Worm (Caenorhabditis elegans) whole organism, L1 larva: ENCODE data around the gene srx-74.

Experiments used
- C16A3.4 ChIP-seq: fragments of 150-350 bp; optimal IDR thresholded peaks from 2 replicates; lab custom pipeline; 2014; ENCODE audit warnings: missing biosample characterization, missing genetic modification characterization
- C34B4.2 ChIP-seq: sonication (generic microtip); optimal IDR thresholded peaks from 2 replicates; lab custom pipeline; 2017; ENCODE audit warnings: mild to moderate bottlenecking, missing genetic modification characterization, missing compliant biosample characterization
- F16B12.6 ChIP-seq: fragments of 150-350 bp; optimal IDR thresholded peaks from 2 replicates; lab custom pipeline; 2014; ENCODE audit warnings: missing biosample characterization, missing genetic modification characterization
- aly-2 ChIP-seq: fragments of 150-350 bp; optimal IDR thresholded peaks from 2 replicates; lab custom pipeline; 2014; ENCODE audit warnings: missing biosample characterization, missing genetic modification characterization
- blmp-1 ChIP-seq: fragments of 150-350 bp; optimal IDR thresholded peaks from 2 replicates; lab custom pipeline; 2014; ENCODE audit warnings: missing biosample characterization, missing genetic modification characterization
- ceh-63 ChIP-seq: fragments of 200-800 bp; sonication (Bioruptor generic); optimal IDR thresholded peaks from 2 replicates; lab custom pipeline; 2018; ENCODE audit warnings: mild to moderate bottlenecking, missing genetic modification characterization, missing compliant biosample characterization
- ceh-8 ChIP-seq: fragments of 200-800 bp; sonication (Bioruptor generic); optimal IDR thresholded peaks from 2 replicates; lab custom pipeline; 2018; ENCODE audit warnings: mild to moderate bottlenecking, missing genetic modification characterization, moderate library complexity, missing compliant biosample characterization
- ceh-82 ChIP-seq, 3 experiments: fragments of 150-350 bp in 1 of 3; sonication (generic microtip) in 2 of 3; optimal IDR thresholded peaks; 2 replicates each; lab custom pipeline; 2014 to 2017; ENCODE audit warnings: missing biosample characterization in 3 of 3, missing genetic modification characterization in 3 of 3
- ceh-88 ChIP-seq: fragments of 200-800 bp; sonication (Bioruptor generic); IDR thresholded peaks from 2 replicates; pipeline ENCODE4 v1.3.6; 2022; ENCODE audit warnings: missing genetic modification characterization, missing compliant biosample characterization
- ceh-90 ChIP-seq: sonication (generic microtip); optimal IDR thresholded peaks from 2 replicates; lab custom pipeline; 2016; ENCODE audit warnings: missing genetic modification characterization, missing compliant biosample characterization
- ces-1 ChIP-seq: fragments of 150-350 bp; optimal IDR thresholded peaks from 2 replicates; lab custom pipeline; 2014; ENCODE audit warnings: missing biosample characterization, missing genetic modification reagents, missing genetic modification characterization
- dsc-1 ChIP-seq: sonication (generic microtip); optimal IDR thresholded peaks from 2 replicates; lab custom pipeline; 2016; ENCODE audit warnings: mild to moderate bottlenecking, missing genetic modification characterization, missing compliant biosample characterization
- efl-1 ChIP-seq, 4 experiments: fragments of 150-350 bp; optimal IDR thresholded peaks in 3 of 4; peaks in 1 of 4; 1 replicate in 1 of 4; 2 replicates in 3 of 4; lab custom pipeline; 2014; ENCODE audit warnings: missing biosample characterization in 2 of 4, missing genetic modification characterization in 2 of 4, missing genetic modification reagents in 2 of 4
- egl-13 ChIP-seq: sonication (generic microtip); optimal IDR thresholded peaks from 2 replicates; lab custom pipeline; 2016; ENCODE audit warnings: missing genotype, missing genetic modification reagents, missing genetic modification characterization, missing compliant biosample characterization
- egl-27 ChIP-seq, 2 experiments: fragments of 150-350 bp in 1 of 2; sonication (generic microtip); optimal IDR thresholded peaks; 3 replicates each; lab custom pipeline; 2017 to 2018; ENCODE audit warnings: missing biosample characterization in 2 of 2, missing genetic modification characterization in 2 of 2, missing genetic modification reagents in 2 of 2
- elt-3 ChIP-seq, 6 experiments: fragments of 150-350 bp in 1 of 6; sonication (generic microtip); optimal IDR thresholded peaks; 2 replicates each; lab custom pipeline; 2017 to 2018; ENCODE audit warnings: missing biosample characterization in 6 of 6, missing genetic modification characterization in 6 of 6, inconsistent platforms in 1 of 6
- ets-5 ChIP-seq: fragments of 200-800 bp; sonication (Bioruptor generic); IDR thresholded peaks from 2 replicates; pipeline ENCODE4 v1.3.6; 2022; ENCODE audit warnings: missing genetic modification characterization, missing compliant biosample characterization
- fos-1 ChIP-seq: fragments of 150-350 bp; optimal IDR thresholded peaks from 2 replicates; lab custom pipeline; 2014; ENCODE audit warnings: missing biosample characterization, missing genetic modification characterization
- hlh-17 ChIP-seq: fragments of 200-800 bp; sonication (Bioruptor generic); optimal IDR thresholded peaks from 2 replicates; lab custom pipeline; 2018; ENCODE audit warnings: missing genetic modification characterization, mild to moderate bottlenecking, missing compliant biosample characterization, moderate library complexity, borderline replicate concordance
- hlh-4 ChIP-seq: sonication (generic microtip); optimal IDR thresholded peaks from 2 replicates; lab custom pipeline; 2016; ENCODE audit warnings: mild to moderate bottlenecking, missing genetic modification characterization, missing compliant biosample characterization
- irx-1 ChIP-seq: sonication (generic microtip); optimal IDR thresholded peaks from 2 replicates; lab custom pipeline; 2016; ENCODE audit warnings: missing genetic modification characterization, missing compliant biosample characterization
- jun-1 ChIP-seq: fragments of 150-350 bp; optimal IDR thresholded peaks from 2 replicates; lab custom pipeline; 2014; ENCODE audit warnings: missing biosample characterization, missing genetic modification reagents, missing genetic modification characterization
- lin-39 ChIP-seq: fragments of 150-350 bp; optimal IDR thresholded peaks from 2 replicates; lab custom pipeline; 2014; ENCODE audit warnings: missing biosample characterization, missing genetic modification reagents, missing genetic modification characterization
- nhr-12 ChIP-seq: sonication (generic microtip); optimal IDR thresholded peaks from 2 replicates; lab custom pipeline; 2017; ENCODE audit warnings: missing biosample characterization, missing genetic modification characterization
- nhr-20 ChIP-seq: sonication (generic microtip); optimal IDR thresholded peaks from 2 replicates; lab custom pipeline; 2016; ENCODE audit warnings: mild to moderate bottlenecking, missing genetic modification characterization, missing compliant biosample characterization
- nhr-47 ChIP-seq: sonication (generic microtip); optimal IDR thresholded peaks from 2 replicates; lab custom pipeline; 2016; ENCODE audit warnings: mild to moderate bottlenecking, missing genetic modification characterization, moderate library complexity, missing compliant biosample characterization
- pqm-1 ChIP-seq: sonication (generic microtip); optimal IDR thresholded peaks from 3 replicates; lab custom pipeline; 2017; ENCODE audit warnings: missing biosample characterization, missing genetic modification characterization
- snpc-4 ChIP-seq: fragments of 150-350 bp; optimal IDR thresholded peaks from 2 replicates; lab custom pipeline; 2014; ENCODE audit warnings: missing biosample characterization, missing genetic modification characterization
- snu-23 ChIP-seq: sonication (generic microtip); optimal IDR thresholded peaks from 2 replicates; lab custom pipeline; 2016; ENCODE audit warnings: missing genetic modification characterization, missing compliant biosample characterization
- sox-4 ChIP-seq: sonication (generic microtip); optimal IDR thresholded peaks from 2 replicates; lab custom pipeline; 2016; ENCODE audit warnings: missing genetic modification characterization, missing compliant biosample characterization
- sptf-1 ChIP-seq: fragments of 150-350 bp; optimal IDR thresholded peaks from 2 replicates; lab custom pipeline; 2014; ENCODE audit warnings: missing biosample characterization, missing genetic modification characterization
- sup-37 ChIP-seq: fragments of 200-800 bp; sonication (Bioruptor generic); optimal IDR thresholded peaks from 2 replicates; lab custom pipeline; 2018; ENCODE audit warnings: mild to moderate bottlenecking, missing genetic modification characterization, missing compliant biosample characterization
- swsn-7 ChIP-seq: sonication (generic microtip); optimal IDR thresholded peaks from 2 replicates; lab custom pipeline; 2016; ENCODE audit warnings: missing genetic modification characterization, missing compliant biosample characterization
- tlp-1 ChIP-seq: fragments of 150-350 bp; optimal IDR thresholded peaks from 2 replicates; lab custom pipeline; 2014; ENCODE audit warnings: missing biosample characterization, missing genetic modification characterization
- unc-30 ChIP-seq: sonication (generic microtip); optimal IDR thresholded peaks from 2 replicates; lab custom pipeline; 2017; ENCODE audit warnings: missing biosample characterization, missing genetic modification characterization
- unc-62 ChIP-seq: fragments of 150-350 bp; optimal IDR thresholded peaks from 2 replicates; lab custom pipeline; 2014; ENCODE audit warnings: missing biosample characterization, missing genetic modification reagents, missing genetic modification characterization
- unc-98 ChIP-seq: fragments of 200-800 bp; sonication (Bioruptor generic); IDR thresholded peaks from 2 replicates; pipeline ENCODE4 v1.3.6; 2022; ENCODE audit warnings: missing genetic modification characterization, missing compliant biosample characterization
- vab-15 ChIP-seq: sonication (generic microtip); optimal IDR thresholded peaks from 2 replicates; lab custom pipeline; 2017; ENCODE audit warnings: missing genotype, mild to moderate bottlenecking, missing genetic modification characterization, missing compliant biosample characterization
- zip-4 ChIP-seq: fragments of 200-800 bp; sonication (Bioruptor generic); optimal IDR thresholded peaks from 2 replicates; lab custom pipeline; 2018; ENCODE audit warnings: mild to moderate bottlenecking, missing genetic modification characterization, moderate library complexity, missing compliant biosample characterization
- ztf-11 ChIP-seq, 2 experiments: sonication (generic microtip); optimal IDR thresholded peaks; 2 replicates each; lab custom pipeline; 2016 to 2017; ENCODE audit warnings: missing genetic modification characterization in 2 of 2, missing biosample characterization in 1 of 2, missing compliant biosample characterization in 1 of 2
- ztf-4 ChIP-seq: fragments of 150-350 bp; optimal IDR thresholded peaks from 2 replicates; lab custom pipeline; 2014; ENCODE audit warnings: missing biosample characterization, missing genetic modification characterization

srx-74 gene

ce11 chrV:4662400-4662799, at the start of gene srx-74:
TSS of gene srx-74 (minus strand) at chrV:4662500.
- no peak for TF ChIP-seq snpc-4 (tag; lab: Kevin White, UChicago)
- no peak for TF ChIP-seq jun-1 (tag; lab: Kevin White, UChicago)
- no peak for TF ChIP-seq unc-30 (tag; lab: Kevin White, UChicago)
- no peak for TF ChIP-seq ceh-88 (GFP tag; lab: Robert Waterston, UW)
- TF ChIP-seq ces-1 (GFP tag; lab: Kevin White, UChicago): no peak
- no peak for TF ChIP-seq ceh-8 (GFP tag; lab: Kevin White, UChicago)
- no peak for TF ChIP-seq lin-39 (tag; lab: Kevin White, UChicago)
- no peak for TF ChIP-seq efl-1 (optimal IDR thresholded peaks at IDR 0.05; lab: Kevin White, UChicago)
- TF ChIP-seq efl-1 (GFP tag; optimal IDR thresholded peaks at IDR 0.05 in 1 of 2; lab: Kevin White, UChicago): no peak
- TF ChIP-seq C34B4.2 (tag; lab: Kevin White, UChicago): no peak
- no peak for TF ChIP-seq ztf-11 (tag; optimal IDR thresholded peaks at IDR 0.05; lab: Kevin White, UChicago)
- no peak for TF ChIP-seq F16B12.6

ce11 chrV:4710464-4710863, 48.2 kb upstream of the srx-74 start, which contains the start of gene oac-24:
TSS of gene oac-24 (plus strand) at chrV:4710764.
- TF ChIP-seq efl-1 (optimal IDR thresholded peaks at IDR 0.05; lab: Kevin White, UChicago): no peak
- peak in 1 of 2 experiments; percentile 62 for TF ChIP-seq efl-1 (GFP tag; optimal IDR thresholded peaks at IDR 0.05 in 1 of 2; lab: Kevin White, UChicago)
- no peak for TF ChIP-seq egl-13 (tag; lab: Kevin White, UChicago)
- TF ChIP-seq, all 84 proteins: peak for 1

ce11 chrV:4707646-4708045, 45.3 kb upstream of the srx-74 start:
- TF ChIP-seq irx-1 (tag; lab: Kevin White, UChicago) (no peak), hlh-4 (tag; lab: Kevin White, UChicago) (peak; percentile 96), nhr-47 (tag; lab: Kevin White, UChicago) (peak; percentile 2)
- TF ChIP-seq, all 84 proteins: peak for 2

- TF ChIP-seq efl-1 (optimal IDR thresholded peaks at IDR 0.05; lab: Kevin White, UChicago) (no peak), efl-1 (GFP tag; optimal IDR thresholded peaks at IDR 0.05 in 1 of 2; lab: Kevin White, UChicago) (peak in 1 of 2 experiments; percentile 11), sup-37 (no peak), ceh-82 (tag; optimal IDR thresholded peaks at IDR 0.05; lab: Kevin White, UChicago) (no peak), tlp-1 (tag; lab: Kevin White, UChicago) (no peak)
These were observed 37.9 kb upstream of the srx-74 start, which contains the start of gene ZC266.1 for ce11 chrV:4700189-4700588. TSS of gene ZC266.1 (minus strand) at chrV:4700289.

ce11 chrV:4698675-4699074, 36.4 kb upstream of the srx-74 start:
- TF ChIP-seq swsn-7 (tag; lab: Kevin White, UChicago) (no peak), vab-15 (no peak), egl-27 (tag; optimal IDR thresholded peaks at IDR 0.05; lab: Kevin White, UChicago) (no peak), sptf-1 (tag; lab: Kevin White, UChicago) (no peak), blmp-1 (peak; percentile 36), ets-5 (no peak), hlh-17 (no peak), elt-3 (tag; optimal IDR thresholded peaks at IDR 0.05; lab: Kevin White, UChicago) (peak in 1 of 6 experiments; percentile 27), ztf-11 (tag; optimal IDR thresholded peaks at IDR 0.05; lab: Kevin White, UChicago) (no peak)

ce11 chrV:4694466-4695092, 32.3 kb upstream of the srx-74 start:
- TF ChIP-seq ztf-4: peak; percentile 24
- TF ChIP-seq aly-2 (tag; lab: Kevin White, UChicago): no peak
- TF ChIP-seq ceh-63 (GFP tag; lab: Kevin White, UChicago): no peak
- no peak for TF ChIP-seq dsc-1 (tag; lab: Kevin White, UChicago)
- TF ChIP-seq nhr-20: peak; percentile 35
- no peak for TF ChIP-seq C16A3.4 (tag; lab: Kevin White, UChicago)
- TF ChIP-seq hlh-17: no peak
- TF ChIP-seq ceh-90 (tag; lab: Kevin White, UChicago): no peak
- TF ChIP-seq F16B12.6: no peak
- no peak for TF ChIP-seq ceh-82 (tag; optimal IDR thresholded peaks at IDR 0.05; lab: Kevin White, UChicago)
- no peak for TF ChIP-seq fos-1 (tag; lab: Kevin White, UChicago)
- no peak for TF ChIP-seq unc-98
- TF ChIP-seq ets-5: no peak
- TF ChIP-seq elt-3 (tag; optimal IDR thresholded peaks at IDR 0.05; lab: Kevin White, UChicago): no peak
- no peak for TF ChIP-seq nhr-12 (tag; lab: Kevin White, UChicago)
- no peak for TF ChIP-seq pqm-1 (tag; lab: Kevin White, UChicago)
- TF ChIP-seq ztf-11 (tag; optimal IDR thresholded peaks at IDR 0.05; lab: Kevin White, UChicago): no peak
- no peak for TF ChIP-seq hlh-4 (tag; lab: Kevin White, UChicago)
- no peak for TF ChIP-seq unc-62 (GFP tag; lab: Kevin White, UChicago)
- no peak for TF ChIP-seq sox-4
- peak; percentile 11 for TF ChIP-seq snu-23 (GFP tag; lab: Kevin White, UChicago)
- TF ChIP-seq zip-4: no peak
